Comparison of ENCODE assay signal across 1 fruit fly cellular context in genomic region chr3R:7000693-7001187, dm6.
TF ChIP-seq lines count a peak whose summit lies in the region.

No protein-coding gene starts in this region.

TF ChIP-seq in whole organism, embryonic, 481 proteins besides CTCF, POLR2A, EP300 and RAD21 (continued from another document and continues in another):
- no peak for TF ChIP-seq Dll (GFP tag; IDR thresholded peaks at IDR 0.05; lab: Robert Waterston, UW; ENCODE audit: partially characterized antibody)
- TF ChIP-seq jumu (GFP tag; optimal IDR thresholded peaks at IDR 0.05; lab: Kevin White, UChicago) = no peak
- peak; percentile 93 for TF ChIP-seq rib (GFP tag; IDR thresholded peaks at IDR 0.05; lab: Robert Waterston, UW)
- TF ChIP-seq lilli (GFP tag; optimal IDR thresholded peaks at IDR 0.05; lab: Kevin White, UChicago) = no peak
- TF ChIP-seq danr (GFP tag; IDR thresholded peaks at IDR 0.05; lab: Robert Waterston, UW) = no peak
- no peak for TF ChIP-seq CG10366 (GFP tag; IDR thresholded peaks at IDR 0.05; lab: Robert Waterston, UW)
- TF ChIP-seq CrebB (tag; optimal IDR thresholded peaks at IDR 0.05; lab: Kevin White, UChicago) = no peak
- no peak for TF ChIP-seq crc (GFP tag; optimal IDR thresholded peaks at IDR 0.05; lab: Kevin White, UChicago)
- no peak for TF ChIP-seq Hr3 (GFP tag; optimal IDR thresholded peaks at IDR 0.05; lab: Kevin White, UChicago)
- TF ChIP-seq CG7987 (GFP tag; optimal IDR thresholded peaks at IDR 0.05; lab: Kevin White, UChicago) = no peak
- TF ChIP-seq CG18262 (tag; optimal IDR thresholded peaks at IDR 0.05; lab: Kevin White, UChicago) = no peak
- TF ChIP-seq mam (GFP tag; optimal IDR thresholded peaks at IDR 0.05; lab: Kevin White, UChicago) = no peak
- no peak for TF ChIP-seq Asciz (GFP tag; optimal IDR thresholded peaks at IDR 0.05; lab: Kevin White, UChicago)
- no peak for TF ChIP-seq ara (GFP tag; IDR thresholded peaks at IDR 0.05; lab: Robert Waterston, UW)
- TF ChIP-seq CG16815 (GFP tag; optimal IDR thresholded peaks at IDR 0.05; lab: Kevin White, UChicago) = no peak
- peak; percentile 41; the same call in 1 of the 2 replicates for TF ChIP-seq CG42726 (GFP tag; IDR thresholded peaks at IDR 0.05; lab: Robert Waterston, UW; ENCODE audit: partially characterized antibody)
- no peak for TF ChIP-seq CG11696 (GFP tag; IDR thresholded peaks at IDR 0.05; lab: Robert Waterston, UW)
- no peak for TF ChIP-seq Elba2 (GFP tag; optimal IDR thresholded peaks at IDR 0.05; lab: Kevin White, UChicago)
- TF ChIP-seq Drgx (GFP tag; IDR thresholded peaks at IDR 0.05; lab: Robert Waterston, UW) = no peak
- TF ChIP-seq Spps (tag; optimal IDR thresholded peaks at IDR 0.05; lab: Kevin White, UChicago) = no peak
- no peak for TF ChIP-seq CG8388 (GFP tag; optimal IDR thresholded peaks at IDR 0.05; lab: Kevin White, UChicago)
- TF ChIP-seq D19B (GFP tag; optimal IDR thresholded peaks at IDR 0.05; lab: Kevin White, UChicago) = no peak
- no peak; the same call in 1 of the 2 replicates for TF ChIP-seq CG32532 (GFP tag; IDR thresholded peaks at IDR 0.05; lab: Robert Waterston, UW)
- TF ChIP-seq CG32772 (GFP tag; IDR thresholded peaks at IDR 0.05; lab: Robert Waterston, UW) = no peak
- TF ChIP-seq CG13296 (GFP tag; optimal IDR thresholded peaks at IDR 0.05; lab: Kevin White, UChicago) = no peak
- no peak for TF ChIP-seq CG2129 (GFP tag; IDR thresholded peaks at IDR 0.05; lab: Robert Waterston, UW; ENCODE audit: partially characterized antibody)
- no peak for TF ChIP-seq ken (GFP tag; IDR thresholded peaks at IDR 0.05; lab: Robert Waterston, UW)
- TF ChIP-seq vvl (GFP tag; IDR thresholded peaks at IDR 0.05; lab: Robert Waterston, UW) = peak; percentile 63; the same call in 1 of the 2 replicates
- TF ChIP-seq CG33557 (GFP tag; optimal IDR thresholded peaks at IDR 0.05; lab: Kevin White, UChicago) = no peak
- peak; percentile 100 for TF ChIP-seq abd-A (tag; optimal IDR thresholded peaks at IDR 0.05; lab: Kevin White, UChicago)
- no peak for TF ChIP-seq HHEX (GFP tag; optimal IDR thresholded peaks at IDR 0.05; lab: Kevin White, UChicago)
- no peak for TF ChIP-seq klu (GFP tag; IDR thresholded peaks at IDR 0.05; lab: Robert Waterston, UW)
- no peak for TF ChIP-seq Tbp (GFP tag; optimal IDR thresholded peaks at IDR 0.05; lab: Kevin White, UChicago)
- no peak for TF ChIP-seq CG10267 (tag; optimal IDR thresholded peaks at IDR 0.05; lab: Kevin White, UChicago)
- peak; percentile 46; the same call in 1 of the 2 replicates for TF ChIP-seq CG13287 (GFP tag; IDR thresholded peaks at IDR 0.05; lab: Robert Waterston, UW; ENCODE audit: partially characterized antibody)
- no peak for TF ChIP-seq bab2 (GFP tag; optimal IDR thresholded peaks at IDR 0.05; lab: Kevin White, UChicago)
- no peak for TF ChIP-seq tin (GFP tag; optimal IDR thresholded peaks at IDR 0.05; lab: Kevin White, UChicago)
- TF ChIP-seq toy (GFP tag; IDR thresholded peaks at IDR 0.05; lab: Robert Waterston, UW) = no peak
- TF ChIP-seq CG31388 (GFP tag; optimal IDR thresholded peaks at IDR 0.05; lab: Kevin White, UChicago) = no peak
- TF ChIP-seq Aef1 (GFP tag; IDR thresholded peaks at IDR 0.05; lab: Robert Waterston, UW) = peak; percentile 75
- no peak for TF ChIP-seq shn (GFP tag; optimal IDR thresholded peaks at IDR 0.05; lab: Kevin White, UChicago)
- TF ChIP-seq salm (tag; optimal IDR thresholded peaks at IDR 0.05; lab: Kevin White, UChicago) = no peak
- peak; percentile 95 for TF ChIP-seq CG10321 (GFP tag; IDR thresholded peaks at IDR 0.05; lab: Robert Waterston, UW)
- TF ChIP-seq Dad (GFP tag; optimal IDR thresholded peaks at IDR 0.05; lab: Kevin White, UChicago) = no peak
- TF ChIP-seq Bteb2 (GFP tag; optimal IDR thresholded peaks at IDR 0.05; lab: Kevin White, UChicago) = no peak
- no peak for TF ChIP-seq chm (GFP tag; IDR thresholded peaks at IDR 0.05; lab: Robert Waterston, UW)
- TF ChIP-seq grn (GFP tag; optimal IDR thresholded peaks at IDR 0.05; lab: Kevin White, UChicago) = no peak
- TF ChIP-seq al (GFP tag; IDR thresholded peaks at IDR 0.05; lab: Robert Waterston, UW) = no peak
- TF ChIP-seq CG3847 (GFP tag; IDR thresholded peaks at IDR 0.05; lab: Robert Waterston, UW) = no peak
- peak; percentile 99 for TF ChIP-seq cg (GFP tag; optimal IDR thresholded peaks at IDR 0.05; lab: Kevin White, UChicago)
- no peak for TF ChIP-seq CG17361 (GFP tag; IDR thresholded peaks at IDR 0.05; lab: Robert Waterston, UW)
- no peak for TF ChIP-seq nom (GFP tag; optimal IDR thresholded peaks at IDR 0.05; lab: Kevin White, UChicago)
- TF ChIP-seq pfk (GFP tag; optimal IDR thresholded peaks at IDR 0.05; lab: Kevin White, UChicago) = peak; percentile 23
- no peak for TF ChIP-seq her (GFP tag; optimal IDR thresholded peaks at IDR 0.05; lab: Kevin White, UChicago)
- no peak for TF ChIP-seq usp (GFP tag; optimal IDR thresholded peaks at IDR 0.05; lab: Kevin White, UChicago)
- TF ChIP-seq NK7.1 (GFP tag; optimal IDR thresholded peaks at IDR 0.05; lab: Kevin White, UChicago) = no peak
- TF ChIP-seq crp (GFP tag; optimal IDR thresholded peaks at IDR 0.05; lab: Kevin White, UChicago) = peak in 1 of 2 experiments; percentile 59
- TF ChIP-seq dmrt11E (tag; optimal IDR thresholded peaks at IDR 0.05; lab: Kevin White, UChicago) = no peak
- no peak for TF ChIP-seq odd (GFP tag; optimal IDR thresholded peaks at IDR 0.05; lab: Kevin White, UChicago)
- TF ChIP-seq CG9215 (GFP tag; IDR thresholded peaks at IDR 0.05; lab: Robert Waterston, UW) = no peak
- TF ChIP-seq Hmx (GFP tag; optimal IDR thresholded peaks at IDR 0.05; lab: Kevin White, UChicago) = no peak
- TF ChIP-seq ewg (GFP tag; optimal IDR thresholded peaks at IDR 0.05; lab: Kevin White, UChicago) = peak; percentile 90
- no peak for TF ChIP-seq HLHmδ (GFP tag; optimal IDR thresholded peaks at IDR 0.05; lab: Kevin White, UChicago)
- TF ChIP-seq slp2 (GFP tag; optimal IDR thresholded peaks at IDR 0.05; lab: Kevin White, UChicago) = no peak
- TF ChIP-seq z (GFP tag; IDR thresholded peaks at IDR 0.05; lab: Robert Waterston, UW) = peak; percentile 86
- no peak for TF ChIP-seq CG10654 (GFP tag; optimal IDR thresholded peaks at IDR 0.05; lab: Kevin White, UChicago)
- no peak for TF ChIP-seq Mes4 (GFP tag; optimal IDR thresholded peaks at IDR 0.05; lab: Kevin White, UChicago)
- no peak for TF ChIP-seq CG1792 (GFP tag; optimal IDR thresholded peaks at IDR 0.05; lab: Kevin White, UChicago)
- TF ChIP-seq ftz-f1 (GFP tag; optimal IDR thresholded peaks at IDR 0.05; lab: Kevin White, UChicago) = peak; percentile 54
- no peak for TF ChIP-seq CG6272 (GFP tag; IDR thresholded peaks at IDR 0.05; lab: Robert Waterston, UW)
- TF ChIP-seq CG6683 (GFP tag; optimal IDR thresholded peaks at IDR 0.05; lab: Kevin White, UChicago) = no peak
- TF ChIP-seq sima (GFP tag; optimal IDR thresholded peaks at IDR 0.05; lab: Kevin White, UChicago) = no peak
- peak; percentile 83 for TF ChIP-seq phol (tag; optimal IDR thresholded peaks at IDR 0.05; lab: Kevin White, UChicago)
- TF ChIP-seq CG14965 (GFP tag; optimal IDR thresholded peaks at IDR 0.05; lab: Kevin White, UChicago; ENCODE audit: borderline replicate concordance) = no peak
- no peak for TF ChIP-seq CG12104 (GFP tag; optimal IDR thresholded peaks at IDR 0.05; lab: Kevin White, UChicago)
- TF ChIP-seq schlank (tag; optimal IDR thresholded peaks at IDR 0.05; lab: Kevin White, UChicago) = no peak
- no peak for TF ChIP-seq Fer2 (tag; optimal IDR thresholded peaks at IDR 0.05; lab: Kevin White, UChicago)
- peak in 1 of 2 experiments; percentile 80 for TF ChIP-seq tll (GFP tag; optimal IDR thresholded peaks at IDR 0.05; lab: Kevin White, UChicago)
- TF ChIP-seq chn (GFP tag; optimal IDR thresholded peaks at IDR 0.05; lab: Kevin White, UChicago) = peak; percentile 16
- no peak for TF ChIP-seq CG10462 (GFP tag; optimal IDR thresholded peaks at IDR 0.05; lab: Kevin White, UChicago)
- TF ChIP-seq CG3065 (GFP tag; optimal IDR thresholded peaks at IDR 0.05; lab: Kevin White, UChicago) = no peak
- TF ChIP-seq dan (GFP tag; IDR thresholded peaks at IDR 0.05; lab: Robert Waterston, UW) = no peak
- TF ChIP-seq seq (GFP tag; IDR thresholded peaks at IDR 0.05; lab: Robert Waterston, UW) = peak; percentile 72; the same call in 1 of the 2 replicates
- TF ChIP-seq CkIIα-i1 (GFP tag; IDR thresholded peaks at IDR 0.05; lab: Robert Waterston, UW) = no peak
- TF ChIP-seq Sry-δ (GFP tag; optimal IDR thresholded peaks at IDR 0.05; lab: Kevin White, UChicago) = no peak
- TF ChIP-seq Myb (GFP tag; optimal IDR thresholded peaks at IDR 0.05; lab: Kevin White, UChicago) = no peak
- TF ChIP-seq CG11398 (GFP tag; optimal IDR thresholded peaks at IDR 0.05; lab: Kevin White, UChicago) = no peak
- no peak for TF ChIP-seq ro (GFP tag; IDR thresholded peaks at IDR 0.05; lab: Robert Waterston, UW)
- TF ChIP-seq NC2β (GFP tag; optimal IDR thresholded peaks at IDR 0.05; lab: Kevin White, UChicago) = no peak
- no peak for TF ChIP-seq hkb (optimal IDR thresholded peaks at IDR 0.05; lab: Kevin White, UChicago)
- TF ChIP-seq hkb (GFP tag; IDR thresholded peaks at IDR 0.05; lab: Robert Waterston, UW) = no peak
- no peak for TF ChIP-seq Sin3A (optimal IDR thresholded peaks at IDR 0.05; lab: Kevin White, UChicago)
- TF ChIP-seq luna (GFP tag; optimal IDR thresholded peaks at IDR 0.05; lab: Kevin White, UChicago) = no peak
- peak; percentile 88 for TF ChIP-seq ash1 (GFP tag; optimal IDR thresholded peaks at IDR 0.05; lab: Kevin White, UChicago)
- peak; percentile 70 for TF ChIP-seq zen (tag; optimal IDR thresholded peaks at IDR 0.05; lab: Kevin White, UChicago)
- no peak for TF ChIP-seq CG4404 (GFP tag; IDR thresholded peaks at IDR 0.05; lab: Robert Waterston, UW)
- no peak for TF ChIP-seq CG4707 (GFP tag; optimal IDR thresholded peaks at IDR 0.05; lab: Kevin White, UChicago)
- no peak for TF ChIP-seq az2 (GFP tag; optimal IDR thresholded peaks at IDR 0.05; lab: Kevin White, UChicago)
- peak; percentile 8 for TF ChIP-seq sug (tag; optimal IDR thresholded peaks at IDR 0.05; lab: Kevin White, UChicago)
- TF ChIP-seq CG12155 (GFP tag; optimal IDR thresholded peaks at IDR 0.05; lab: Kevin White, UChicago) = no peak
- TF ChIP-seq Opbp (GFP tag; IDR thresholded peaks at IDR 0.05; lab: Robert Waterston, UW; ENCODE audit: partially characterized antibody) = no peak
- TF ChIP-seq cas (GFP tag; IDR thresholded peaks at IDR 0.05; lab: Robert Waterston, UW) = no peak
- no peak for TF ChIP-seq sc (optimal IDR thresholded peaks at IDR 0.05; lab: Kevin White, UChicago)
- no peak for TF ChIP-seq sc (GFP tag; optimal IDR thresholded peaks at IDR 0.05; lab: Kevin White, UChicago)
- no peak for TF ChIP-seq dpn (GFP tag; optimal IDR thresholded peaks at IDR 0.05; lab: Kevin White, UChicago)
- no peak for TF ChIP-seq zfh2 (GFP tag; optimal IDR thresholded peaks at IDR 0.05; lab: Kevin White, UChicago)
- no peak for TF ChIP-seq Mrtf (GFP tag; IDR thresholded peaks at IDR 0.05; lab: Robert Waterston, UW)
- no peak for TF ChIP-seq Lim3 (GFP tag; IDR thresholded peaks at IDR 0.05; lab: Robert Waterston, UW)
- TF ChIP-seq sens-2 (GFP tag; IDR thresholded peaks at IDR 0.05; lab: Robert Waterston, UW) = no peak
- no peak for TF ChIP-seq hth (optimal IDR thresholded peaks at IDR 0.05; lab: Kevin White, UChicago)
- no peak for TF ChIP-seq CG15269 (tag; optimal IDR thresholded peaks at IDR 0.05; lab: Kevin White, UChicago)
- no peak for TF ChIP-seq Taf1 (GFP tag; IDR thresholded peaks at IDR 0.05; lab: Robert Waterston, UW)
- peak; percentile 66 for TF ChIP-seq nmo (GFP tag; optimal IDR thresholded peaks at IDR 0.05; lab: Kevin White, UChicago)
- TF ChIP-seq lab (GFP tag; optimal IDR thresholded peaks at IDR 0.05; lab: Kevin White, UChicago) = no peak
- no peak for TF ChIP-seq CG43689 (GFP tag; IDR thresholded peaks at IDR 0.05; lab: Robert Waterston, UW)
- no peak for TF ChIP-seq prd (optimal IDR thresholded peaks at IDR 0.05; lab: Kevin White, UChicago)
- peak; percentile 90 for TF ChIP-seq prd (GFP tag; IDR thresholded peaks at IDR 0.05; lab: Robert Waterston, UW)
- TF ChIP-seq B-H2 (GFP tag; optimal IDR thresholded peaks at IDR 0.05; lab: Kevin White, UChicago) = no peak
- no peak for TF ChIP-seq sr (GFP tag; IDR thresholded peaks at IDR 0.05; lab: Robert Waterston, UW)
- no peak for TF ChIP-seq Dbx (GFP tag; IDR thresholded peaks at IDR 0.05; lab: Robert Waterston, UW)
- TF ChIP-seq NfI (GFP tag; optimal IDR thresholded peaks at IDR 0.05; lab: Kevin White, UChicago) = no peak
- no peak for TF ChIP-seq Oaz (GFP tag; IDR thresholded peaks at IDR 0.05; lab: Robert Waterston, UW)
- TF ChIP-seq CG7963 (GFP tag; IDR thresholded peaks at IDR 0.05; lab: Robert Waterston, UW; ENCODE audit: partially characterized antibody) = no peak
- TF ChIP-seq inv (GFP tag; IDR thresholded peaks at IDR 0.05; lab: Robert Waterston, UW; ENCODE audit: partially characterized antibody) = 0 out of 2 replicates have a peak, but pooled peaks have one; percentile 32
- no peak for TF ChIP-seq CG17568 (GFP tag; optimal IDR thresholded peaks at IDR 0.05; lab: Kevin White, UChicago)
- TF ChIP-seq emc (GFP tag; optimal IDR thresholded peaks at IDR 0.05; lab: Kevin White, UChicago) = no peak
- TF ChIP-seq CG4360 (GFP tag; IDR thresholded peaks at IDR 0.05; lab: Robert Waterston, UW) = peak; percentile 96
- no peak for TF ChIP-seq h (optimal IDR thresholded peaks at IDR 0.05; lab: Kevin White, UChicago)
- TF ChIP-seq Bdp1 (GFP tag; optimal IDR thresholded peaks at IDR 0.05; lab: Kevin White, UChicago) = no peak
- no peak for TF ChIP-seq CG9727 (GFP tag; optimal IDR thresholded peaks at IDR 0.05; lab: Kevin White, UChicago)
- peak in 1 of 3 experiments; percentile 46 for TF ChIP-seq Stat92E (GFP tag; optimal IDR thresholded peaks at IDR 0.05; lab: Kevin White, UChicago)
- no peak for TF ChIP-seq Jarid2 (GFP tag; optimal IDR thresholded peaks at IDR 0.05; lab: Kevin White, UChicago)
- no peak for TF ChIP-seq Mad (GFP tag; optimal IDR thresholded peaks at IDR 0.05; lab: Kevin White, UChicago)
- no peak for TF ChIP-seq CG4854 (GFP tag; optimal IDR thresholded peaks at IDR 0.05; lab: Kevin White, UChicago)
- TF ChIP-seq eve (GFP tag; optimal IDR thresholded peaks at IDR 0.05; lab: Kevin White, UChicago) = no peak
- TF ChIP-seq ci (GFP tag; IDR thresholded peaks at IDR 0.05; lab: Robert Waterston, UW) = peak; percentile 72; the same call in 2 of the 3 replicates
- no peak for TF ChIP-seq CG7745 (tag; optimal IDR thresholded peaks at IDR 0.05; lab: Kevin White, UChicago)
- TF ChIP-seq nau (GFP tag; optimal IDR thresholded peaks at IDR 0.05; lab: Kevin White, UChicago) = peak; percentile 44
- no peak for TF ChIP-seq tx (GFP tag; optimal IDR thresholded peaks at IDR 0.05; lab: Kevin White, UChicago)
